Fruit fly (Drosophila melanogaster) S2 (cell line): ENCODE data around the gene Rpn11.

ENCODE experiments used
- CG8478 ChIP-seq: fragments of >200 bp; optimal IDR thresholded peaks from 2 replicates; lab custom pipeline; 2018
- CTCF ChIP-seq, 2 experiments: fragments of >200 bp; optimal IDR thresholded peaks; 2 replicates each; lab custom pipeline; 2018

DNA sequence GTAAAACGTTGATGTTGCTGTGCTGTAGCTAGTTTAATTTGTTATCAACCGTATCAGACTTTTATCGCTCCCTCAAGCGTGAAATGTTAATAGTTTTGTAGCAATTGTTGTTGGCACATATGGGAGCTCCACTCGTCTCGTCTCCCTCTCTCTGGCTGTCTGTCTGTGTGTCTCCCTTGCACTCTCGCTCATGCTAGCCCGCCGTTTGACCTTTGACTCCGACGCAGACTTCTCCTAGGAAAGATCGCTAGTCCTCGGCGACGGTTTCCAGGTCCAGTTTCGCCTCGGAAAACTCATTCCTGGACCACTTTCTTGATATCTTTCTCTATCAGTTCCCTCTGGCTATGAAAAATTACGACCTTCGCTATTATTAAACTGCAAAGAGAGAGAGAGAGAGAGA lies 19.6 kb upstream of the Rpn11 start:
- TF ChIP-seq CTCF (optimal IDR thresholded peaks at IDR 0.05; lab: Kevin White, UChicago) = no peak
- no peak for TF ChIP-seq CG8478
